Worm (Caenorhabditis elegans): Measurements from ENCODE around the gene F25E5.2.

ce11 chrV:7490340-7490739, 35.2 kb downstream of the F25E5.2 start, which contains the start of gene srbc-9:
- TF ChIP-seq elt-1 (tag; optimal IDR thresholded peaks at IDR 0.05) (no peak), ZK546.5 (tag; optimal IDR thresholded peaks at IDR 0.05) (no peak), skn-1 (tag; optimal IDR thresholded peaks at IDR 0.05) (no peak), nhr-10 (tag; optimal IDR thresholded peaks at IDR 0.05) (no peak), nhr-11 (tag; optimal IDR thresholded peaks at IDR 0.05) (no peak), nhr-12 (tag; optimal IDR thresholded peaks at IDR 0.05) (no peak), nhr-21 (tag; optimal IDR thresholded peaks at IDR 0.05) (no peak), elt-3 (tag; optimal IDR thresholded peaks at IDR 0.05) (no peak), F13H6.1 (tag; optimal IDR thresholded peaks at IDR 0.05) (no peak), R02D3.7 (tag; optimal IDR thresholded peaks at IDR 0.05) (no peak), mab-5 (tag; optimal IDR thresholded peaks at IDR 0.05) (no peak), mdl-1 (tag; optimal IDR thresholded peaks at IDR 0.05) (no peak), nhr-77 (tag; optimal IDR thresholded peaks at IDR 0.05) (no peak)

All from whole organism, L2 larva.